Worm (Caenorhabditis elegans) whole organism, midembryonic: ENCODE data around the gene sprp-4.

Source experiments
- T22C8.4 ChIP-seq: fragments of 200-800 bp; sonication (Bioruptor generic); IDR thresholded peaks from 2 replicates; pipeline ENCODE4 v1.3.6; 2022; ENCODE audit warnings: missing genetic modification characterization, missing compliant biosample characterization
- cog-1 ChIP-seq: sonication (generic microtip); optimal IDR thresholded peaks from 2 replicates; lab custom pipeline; 2016; ENCODE audit warnings: missing genetic modification characterization, missing compliant biosample characterization
- flt-1 ChIP-seq: fragments of 200-800 bp; sonication (Bioruptor generic); IDR thresholded peaks from 2 replicates; pipeline ENCODE4 v1.3.6; 2022; ENCODE audit warnings: missing genetic modification characterization, missing compliant biosample characterization
- klf-2 ChIP-seq: fragments of 200-800 bp; sonication (Bioruptor generic); conservative IDR thresholded peaks from 2 replicates; pipeline ENCODE4 v1.3.6; 2022; ENCODE audit warnings: missing genetic modification reagents, missing genetic modification characterization, missing compliant biosample characterization
- med-1 ChIP-seq: sonication (generic microtip); optimal IDR thresholded peaks from 2 replicates; lab custom pipeline; 2017; ENCODE audit warnings: missing genetic modification characterization, mild to moderate bottlenecking, missing compliant biosample characterization, antibody characterized with exemption, missing genetic modification reagents; ENCODE audit not compliant: insufficient read depth
- ref-1 ChIP-seq: fragments of 200-800 bp; sonication (Bioruptor generic); conservative IDR thresholded peaks from 2 replicates; pipeline ENCODE4 v1.3.6; 2022; ENCODE audit warnings: missing genetic modification reagents, missing genetic modification characterization, missing compliant biosample characterization
- tab-1 ChIP-seq: fragments of 200-800 bp; sonication (Bioruptor generic); IDR thresholded peaks from 2 replicates; pipeline ENCODE4 v1.3.6; 2022; ENCODE audit warnings: missing genetic modification characterization, missing compliant biosample characterization
- ztf-23 ChIP-seq: fragments of 200-800 bp; sonication (Bioruptor generic); IDR thresholded peaks from 2 replicates; pipeline ENCODE4 v1.3.6; 2022; ENCODE audit warnings: missing genetic modification reagents, missing genetic modification characterization, missing compliant biosample characterization
- ztf-29 ChIP-seq: fragments of 200-800 bp; sonication (Bioruptor generic); IDR thresholded peaks from 2 replicates; pipeline ENCODE4 v1.3.6; 2022; ENCODE audit warnings: missing genetic modification reagents, missing genetic modification characterization, missing compliant biosample characterization

DNA sequence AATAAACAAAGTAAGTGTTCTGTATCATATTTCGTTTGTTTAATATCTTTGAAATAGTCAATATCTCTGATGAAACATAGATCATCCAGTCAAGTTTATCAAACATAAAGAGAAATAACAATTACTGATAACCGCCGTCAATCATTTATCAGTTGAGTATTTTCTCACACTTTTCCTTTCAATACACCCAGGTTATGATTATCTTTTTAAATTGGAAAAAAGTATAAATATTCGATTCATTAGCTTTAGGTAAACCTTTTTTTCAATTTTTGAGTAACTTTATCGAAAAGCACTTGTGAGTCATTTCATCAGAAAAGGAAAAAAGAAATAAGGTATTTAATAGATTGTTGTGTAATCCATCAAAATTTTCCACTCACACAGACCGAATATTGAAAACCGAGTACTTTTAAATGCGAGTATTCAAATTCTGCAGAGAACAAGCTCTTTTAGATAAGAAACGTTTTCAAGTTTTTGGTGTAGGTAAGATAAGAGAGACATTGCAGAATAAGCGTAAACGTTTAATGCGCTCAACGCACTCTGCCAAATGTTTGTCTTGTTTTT, 38.0 kb upstream of the sprp-4 start:
- TF ChIP-seq cog-1 (no peak), ref-1 (GFP tag; lab: Robert Waterston, UW) (no peak), ztf-29 (GFP tag; lab: Robert Waterston, UW) (no peak), T22C8.4 (no peak), tab-1 (no peak), flt-1 (no peak), med-1 (no peak), ztf-23 (no peak), klf-2 (GFP tag; lab: Robert Waterston, UW) (no peak)
